Worm (Caenorhabditis elegans): ENCODE measurements around the gene K09H11.9.
"Not testable (repeated sequence)": the region's sequence is repeated elsewhere in the genome, so short reads cannot be mapped to it uniquely, and the experiment has no call there.

The K09H11.9 gene

DNA sequence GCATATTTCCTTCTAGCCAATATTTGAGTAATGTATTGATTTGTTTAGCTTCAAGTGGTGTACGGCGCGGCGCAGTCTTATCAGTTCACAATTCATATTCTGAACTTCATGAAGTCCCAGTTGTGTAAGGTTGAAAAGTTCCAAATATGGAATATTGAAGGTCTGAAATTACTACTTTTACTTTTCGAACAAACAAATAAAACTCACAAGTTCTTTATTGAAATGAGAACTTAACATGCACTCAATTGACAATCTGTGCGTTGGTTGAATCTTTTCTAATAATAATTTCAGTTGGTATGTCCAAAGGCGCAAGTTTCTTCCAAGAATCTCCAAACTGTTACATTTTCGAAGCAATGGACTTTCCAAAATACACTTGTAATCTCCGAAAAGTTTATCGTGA is 42.4 kb upstream of the K09H11.9 start, which contains the start of gene C53A3.4:
C53A3.4 (minus strand) TSS at position 101 of the 400 bp plus-strand sequence.
- no peak for TF ChIP-seq lin-39 (tag; optimal IDR thresholded peaks at IDR 0.05)
- no peak for TF ChIP-seq rnt-1 (tag; optimal IDR thresholded peaks at IDR 0.05)
- no peak for TF ChIP-seq xbp-1 (tag; optimal IDR thresholded peaks at IDR 0.05)
- TF ChIP-seq lsy-2 (tag; optimal IDR thresholded peaks at IDR 0.05): no peak
- TF ChIP-seq nhr-77 (tag; optimal IDR thresholded peaks at IDR 0.05): no peak
- no peak for TF ChIP-seq nhr-237 (tag; optimal IDR thresholded peaks at IDR 0.05)
- TF ChIP-seq nhr-76 (tag; optimal IDR thresholded peaks at IDR 0.05): no peak
- TF ChIP-seq nhr-47 (tag; optimal IDR thresholded peaks at IDR 0.05): no peak
- TF ChIP-seq efl-1 (optimal IDR thresholded peaks at IDR 0.05): no peak
- TF ChIP-seq efl-1 (GFP tag; optimal IDR thresholded peaks at IDR 0.05 in 1 of 2): no peak
- TF ChIP-seq lin-13 (GFP tag; optimal IDR thresholded peaks at IDR 0.05): no peak
- no peak for TF ChIP-seq swsn-7 (tag; optimal IDR thresholded peaks at IDR 0.05)
- no peak for TF ChIP-seq irx-1 (tag; optimal IDR thresholded peaks at IDR 0.05)
- TF ChIP-seq nhr-85 (tag): no peak
- TF ChIP-seq hpl-2 (GFP tag; optimal IDR thresholded peaks at IDR 0.05): no peak
- no peak for TF ChIP-seq lin-14 (GFP tag; optimal IDR thresholded peaks at IDR 0.05)
- no peak for TF ChIP-seq unc-30 (tag; optimal IDR thresholded peaks at IDR 0.05)
- TF ChIP-seq nhr-90 (tag; optimal IDR thresholded peaks at IDR 0.05; ENCODE audit: poor library complexity): no peak
- no peak for TF ChIP-seq egl-27 (tag; optimal IDR thresholded peaks at IDR 0.05)
- no peak for TF ChIP-seq fkh-8 (tag; optimal IDR thresholded peaks at IDR 0.05)

DNA sequence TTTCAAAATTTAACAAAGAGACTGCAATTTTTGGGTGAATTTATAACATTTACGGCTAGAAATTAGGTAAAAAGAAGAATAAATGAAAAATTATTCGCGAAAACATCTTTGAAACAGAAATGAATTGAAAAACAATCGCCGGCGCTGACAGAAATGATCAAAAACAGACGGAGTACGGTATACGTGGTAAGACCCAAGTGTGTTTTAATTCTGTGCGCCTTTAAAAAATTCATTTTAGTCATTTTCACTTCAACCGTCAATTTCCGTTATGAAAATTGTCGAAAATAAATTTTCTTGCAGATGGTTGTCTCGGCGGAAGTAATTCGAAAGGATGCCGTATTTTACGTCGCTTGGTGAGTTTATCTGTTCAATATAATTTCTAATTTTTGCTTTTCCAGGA is 39.8 kb upstream of the K09H11.9 start, which contains the start of gene C53A3.3:
C53A3.3 (plus strand) TSS at position 301 of the 400 bp plus-strand sequence.
- no peak for TF ChIP-seq lsy-2 (tag; optimal IDR thresholded peaks at IDR 0.05)
- TF ChIP-seq unc-86 (tag; optimal IDR thresholded peaks at IDR 0.05): no peak
- TF ChIP-seq nhr-77 (tag; optimal IDR thresholded peaks at IDR 0.05): no peak
- TF ChIP-seq nhr-85 (tag): no peak
- no peak for TF ChIP-seq lir-3 (tag; optimal IDR thresholded peaks at IDR 0.05; ENCODE audit: poor library complexity)
- TF ChIP-seq snpc-4 (tag; optimal IDR thresholded peaks at IDR 0.05): no peak
- TF ChIP-seq nhr-12 (tag; optimal IDR thresholded peaks at IDR 0.05): no peak
- no peak for TF ChIP-seq aha-1 (tag; optimal IDR thresholded peaks at IDR 0.05)
- TF ChIP-seq elt-3 (tag; optimal IDR thresholded peaks at IDR 0.05): no peak
- no peak for TF ChIP-seq ztf-11 (tag; optimal IDR thresholded peaks at IDR 0.05)
- no peak for TF ChIP-seq C16A3.4 (tag; optimal IDR thresholded peaks at IDR 0.05)
- TF ChIP-seq unc-62 (GFP tag; optimal IDR thresholded peaks at IDR 0.05): no peak
- no peak for TF ChIP-seq swsn-7 (tag; optimal IDR thresholded peaks at IDR 0.05)
- TF ChIP-seq alr-1 (tag; optimal IDR thresholded peaks at IDR 0.05; ENCODE audit: borderline replicate concordance): no peak
- no peak for TF ChIP-seq nhr-71 (tag; optimal IDR thresholded peaks at IDR 0.05)
- no peak for TF ChIP-seq nhr-237 (tag; optimal IDR thresholded peaks at IDR 0.05)
- TF ChIP-seq F16B12.6 (tag; optimal IDR thresholded peaks at IDR 0.05): no peak
- TF ChIP-seq ceh-82 (tag; optimal IDR thresholded peaks at IDR 0.05): no peak
- TF ChIP-seq sup-37 (GFP tag; optimal IDR thresholded peaks at IDR 0.05): no peak
- TF ChIP-seq nhr-76 (tag; optimal IDR thresholded peaks at IDR 0.05): no peak

DNA sequence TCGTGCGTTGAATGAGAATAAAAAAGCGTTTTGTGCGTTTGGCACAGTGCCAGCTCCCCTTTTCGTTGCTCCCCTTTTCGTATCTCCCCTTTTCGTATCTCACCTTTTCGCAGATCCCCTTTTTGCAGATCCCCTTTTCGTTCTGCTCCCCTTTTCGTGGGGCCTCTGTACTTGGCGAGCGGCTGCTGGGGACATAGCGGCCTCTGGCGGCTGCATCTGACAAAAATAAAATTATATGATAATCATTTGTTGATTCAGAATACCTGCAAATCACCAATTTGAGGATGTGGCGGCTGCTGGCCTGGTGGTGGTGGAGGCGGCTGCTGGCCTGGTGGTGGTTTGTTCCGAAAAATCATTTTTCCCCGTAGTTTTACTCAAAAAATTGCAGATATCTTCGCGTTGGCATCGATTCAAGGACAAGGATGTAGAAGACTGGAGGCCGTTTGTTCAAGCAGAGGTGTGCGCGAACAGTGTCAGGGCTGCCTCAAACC is 38.8 kb upstream of the K09H11.9 start, which contains the start of gene K09H11.11:
K09H11.11 (minus strand) TSS at position 51 of the 491 bp plus-strand sequence.
- not testable (repeated sequence) for TF ChIP-seq ces-1 (GFP tag; optimal IDR thresholded peaks at IDR 0.05); pag-3 (tag; optimal IDR thresholded peaks at IDR 0.05; ENCODE audit: borderline replicate concordance, insufficient read depth); dsc-1 (tag; optimal IDR thresholded peaks at IDR 0.05)

DNA sequence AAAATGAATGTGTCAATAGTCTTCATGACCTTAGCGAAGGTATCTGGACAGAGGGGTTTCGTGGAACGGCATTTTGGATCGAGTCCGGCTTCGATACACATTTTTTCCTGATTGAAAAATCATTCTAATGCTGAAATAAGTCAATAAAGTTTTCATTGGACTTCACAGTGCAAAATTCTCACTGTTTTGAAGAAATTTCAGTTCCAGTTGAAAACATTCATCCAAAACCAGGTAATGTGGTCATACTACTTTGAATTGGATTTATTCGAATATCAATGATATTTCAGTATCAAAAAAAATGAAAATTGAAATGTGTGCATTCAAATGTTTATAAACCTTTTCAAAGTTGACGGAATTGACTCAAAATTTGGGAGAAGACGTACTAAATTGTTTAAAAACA is 37.0 kb upstream of the K09H11.9 start, which contains the start of gene pgph-1:
pgph-1 (minus strand) TSS at position 101 of the 400 bp plus-strand sequence.
- TF ChIP-seq swsn-7 (tag; optimal IDR thresholded peaks at IDR 0.05) (no peak), lin-14 (GFP tag; optimal IDR thresholded peaks at IDR 0.05) (no peak), nhr-71 (tag; optimal IDR thresholded peaks at IDR 0.05) (no peak), efl-1 (optimal IDR thresholded peaks at IDR 0.05) (no peak), efl-1 (GFP tag; optimal IDR thresholded peaks at IDR 0.05 in 1 of 2) (no peak), lin-15B (tag; optimal IDR thresholded peaks at IDR 0.05) (no peak), nhr-47 (tag; optimal IDR thresholded peaks at IDR 0.05) (no peak), efl-3 (GFP tag; optimal IDR thresholded peaks at IDR 0.05) (no peak), hlh-4 (tag; optimal IDR thresholded peaks at IDR 0.05) (no peak), vab-15 (tag; optimal IDR thresholded peaks at IDR 0.05) (no peak)
